Worm (Caenorhabditis elegans): Measurements from ENCODE around the gene paic-1.

paic-1 gene

DNA sequence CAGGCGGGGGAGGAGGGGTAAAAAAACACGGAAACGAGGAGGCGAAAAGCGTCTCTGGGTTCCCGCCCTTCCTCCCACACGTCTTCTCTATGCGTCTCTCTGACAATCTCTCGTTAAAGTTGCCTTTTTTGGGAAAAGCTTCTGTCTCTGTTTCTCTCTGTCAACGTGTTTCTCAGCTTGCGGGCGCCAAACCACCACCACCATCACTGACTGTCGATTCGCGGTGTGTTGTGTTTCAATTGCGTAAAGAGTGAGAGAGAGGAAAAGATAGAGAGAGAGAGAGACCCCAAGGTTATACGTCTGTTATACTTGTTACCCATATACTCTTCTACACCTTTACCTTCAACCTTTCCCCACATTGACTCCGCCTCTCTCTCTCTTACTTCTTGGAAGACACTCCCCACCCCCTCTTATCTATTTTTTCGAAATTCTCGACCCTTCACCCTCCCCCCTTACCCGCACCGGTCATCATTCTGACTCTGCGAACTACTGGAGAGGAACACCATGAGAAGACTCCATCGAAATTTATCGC lies 20.3 kb upstream of the paic-1 start, which contains the start of gene mlt-7:
Gene mlt-7, plus strand, starts transcription at position 482 of the 532 bp plus-strand sequence.
- TF ChIP-seq nhr-25 (tag; optimal IDR thresholded peaks at IDR 0.05) (peak; percentile 73), F13H6.1 (tag; optimal IDR thresholded peaks at IDR 0.05) (no peak), blmp-1 (tag; optimal IDR thresholded peaks at IDR 0.05; ENCODE audit: insufficient read depth) (peak; percentile 40)

ce11 chrII:4391072-4391471 lies 18.7 kb upstream of the paic-1 start:
- TF ChIP-seq lin-13 (GFP tag; optimal IDR thresholded peaks at IDR 0.05) (no peak), blmp-1 (tag; optimal IDR thresholded peaks at IDR 0.05; ENCODE audit: insufficient read depth) (peak; percentile 40)

DNA sequence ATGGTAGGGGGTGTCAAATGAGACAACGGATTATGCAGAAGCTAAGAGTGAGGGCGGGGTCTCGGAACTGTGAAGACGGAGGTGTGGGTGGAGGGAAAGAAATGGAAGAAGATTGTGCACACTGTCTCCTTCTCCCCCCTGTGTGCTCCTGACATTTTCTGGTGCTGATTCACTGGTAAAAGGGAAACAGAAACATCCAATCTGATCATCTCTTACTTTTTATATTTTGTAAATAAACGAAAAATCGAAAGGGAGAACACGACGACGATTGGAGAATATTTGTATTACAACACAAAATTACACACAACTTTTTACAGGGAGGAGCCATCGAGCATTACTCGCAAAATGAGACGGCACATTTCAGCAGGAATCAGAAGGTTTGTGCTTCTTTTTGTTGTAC lies 11.0 kb upstream of the paic-1 start, which contains the start of gene fkh-6:
Gene fkh-6, minus strand, starts transcription at position 101 of the 400 bp plus-strand sequence.
- TF ChIP-seq zag-1 (tag; optimal IDR thresholded peaks at IDR 0.05), result no peak

DNA sequence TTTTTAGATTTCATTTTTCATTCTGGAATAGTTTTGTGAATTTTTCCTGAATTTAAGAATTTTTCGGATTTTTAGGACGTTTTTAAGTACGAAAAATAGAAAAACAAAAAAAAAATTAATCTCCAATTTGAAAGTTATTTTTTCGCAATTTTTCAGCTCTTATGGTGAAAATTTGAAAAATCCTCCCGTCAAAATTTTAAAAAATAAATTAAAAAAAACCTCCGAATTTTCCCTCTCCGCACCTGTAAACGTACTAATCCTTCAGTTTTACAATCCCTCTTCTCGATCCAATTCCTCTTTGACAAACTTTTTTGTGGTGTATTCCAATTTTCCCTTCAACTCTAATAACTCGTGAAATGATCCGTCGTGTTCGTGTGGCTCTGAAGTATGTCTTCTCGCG lies 5.9 kb upstream of the paic-1 start, which contains the start of gene B0286.1:
Gene B0286.1, plus strand, starts transcription at position 301 of the 400 bp plus-strand sequence.
- TF ChIP-seq zag-1 (tag; optimal IDR thresholded peaks at IDR 0.05), result no peak
- TF ChIP-seq snpc-4 (tag; optimal IDR thresholded peaks at IDR 0.05), result no peak
- no peak for TF ChIP-seq ZK546.5 (tag; optimal IDR thresholded peaks at IDR 0.05)
- TF ChIP-seq ztf-11 (tag; optimal IDR thresholded peaks at IDR 0.05), result no peak
- no peak for TF ChIP-seq elt-1 (tag; optimal IDR thresholded peaks at IDR 0.05)
- no peak for TF ChIP-seq nhr-23 (tag; optimal IDR thresholded peaks at IDR 0.05)
- no peak for TF ChIP-seq mbf-1 (tag; optimal IDR thresholded peaks at IDR 0.05)
- no peak for TF ChIP-seq ztf-4 (tag; optimal IDR thresholded peaks at IDR 0.05)
- no peak for TF ChIP-seq dmd-4 (tag; optimal IDR thresholded peaks at IDR 0.05)

DNA sequence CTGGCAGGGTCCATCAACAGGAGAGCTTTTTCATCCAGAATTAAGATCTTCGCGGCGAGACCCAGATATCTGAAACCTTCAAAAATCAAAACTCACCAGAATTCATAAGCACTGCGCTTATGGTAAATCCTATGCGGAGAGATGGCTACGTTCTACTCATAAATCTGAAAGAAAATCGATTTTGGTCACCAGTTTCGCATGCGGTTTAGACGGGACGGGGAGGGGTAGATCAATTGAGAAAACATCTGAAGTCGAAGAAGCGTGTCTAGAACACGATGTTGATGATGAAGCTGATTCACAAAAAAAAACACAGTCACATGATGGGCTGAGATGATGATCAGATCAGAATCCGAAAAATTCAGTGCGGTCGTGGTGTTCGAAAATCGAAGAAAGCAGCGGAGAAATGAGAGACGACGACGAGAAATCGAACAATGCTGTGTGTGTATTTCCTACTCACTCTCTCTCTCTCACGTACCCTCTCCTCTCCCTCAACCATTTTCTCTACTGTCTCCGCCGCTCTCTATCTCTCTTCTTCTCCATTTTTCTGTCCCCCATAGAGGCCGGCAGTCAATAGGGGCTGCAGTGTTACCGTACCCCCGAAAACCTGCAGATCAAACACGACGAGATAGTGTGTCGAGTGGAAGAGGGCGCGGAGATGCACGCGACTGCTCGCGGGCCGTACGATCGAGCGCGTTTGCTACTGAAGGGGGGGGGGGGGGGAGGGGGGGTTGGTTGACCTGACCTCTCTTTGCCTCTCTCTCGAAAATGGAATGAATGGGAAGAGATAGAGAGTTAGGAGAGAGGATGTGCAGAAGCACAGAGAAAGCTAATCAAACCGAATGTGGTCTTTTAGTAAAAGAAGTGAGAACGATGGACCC lies 4.2 kb upstream of the paic-1 start, which contains the start of gene ntl-2:
Gene ntl-2, minus strand, starts transcription at position 171 of the 878 bp plus-strand sequence.
- TF ChIP-seq dmd-4 (tag; optimal IDR thresholded peaks at IDR 0.05) (no peak), sma-3 (GFP tag; optimal IDR thresholded peaks at IDR 0.05) (peak; percentile 92), Y55F3AM.14 (GFP tag; optimal IDR thresholded peaks at IDR 0.05) (peak; percentile 95), egl-27 (tag; optimal IDR thresholded peaks at IDR 0.05) (peak; percentile 89), nhr-12 (tag; optimal IDR thresholded peaks at IDR 0.05) (no peak), sma-9 (GFP tag; optimal IDR thresholded peaks at IDR 0.05) (peak; percentile 84), sma-9 (tag; optimal IDR thresholded peaks at IDR 0.05) (no peak), nhr-237 (tag; optimal IDR thresholded peaks at IDR 0.05) (peak; percentile 18), mdl-1 (tag; optimal IDR thresholded peaks at IDR 0.05) (peak; percentile 52 to 96), unc-62 (GFP tag; optimal IDR thresholded peaks at IDR 0.05) (no peak), elt-3 (tag; optimal IDR thresholded peaks at IDR 0.05) (no peak), blmp-1 (tag; optimal IDR thresholded peaks at IDR 0.05; ENCODE audit: insufficient read depth) (peak; percentile 66), ZK546.5 (tag; optimal IDR thresholded peaks at IDR 0.05) (peak; percentile 97), zag-1 (tag; optimal IDR thresholded peaks at IDR 0.05) (peak; percentile 94), nhr-25 (tag; optimal IDR thresholded peaks at IDR 0.05) (peak; percentile 96), ztf-4 (tag; optimal IDR thresholded peaks at IDR 0.05) (peak; percentile 94), aly-2 (tag; optimal IDR thresholded peaks at IDR 0.05) (no peak), alr-1 (tag; optimal IDR thresholded peaks at IDR 0.05) (no peak), sem-4 (tag; optimal IDR thresholded peaks at IDR 0.05) (peak; percentile 91), elt-1 (tag; optimal IDR thresholded peaks at IDR 0.05) (no peak), peb-1 (tag; optimal IDR thresholded peaks at IDR 0.05) (no peak), nhr-10 (tag; optimal IDR thresholded peaks at IDR 0.05) (no peak), mab-5 (tag; optimal IDR thresholded peaks at IDR 0.05) (peak; percentile 89), nhr-23 (tag; optimal IDR thresholded peaks at IDR 0.05) (peak; percentile 59), crh-2 (tag; optimal IDR thresholded peaks at IDR 0.05) (peak; percentile 86), lsy-2 (tag; optimal IDR thresholded peaks at IDR 0.05) (peak; percentile 98 to 99), R02D3.7 (tag; optimal IDR thresholded peaks at IDR 0.05) (peak; percentile 12), ceh-82 (tag; optimal IDR thresholded peaks at IDR 0.05) (peak; percentile 70), ceh-16 (tag; optimal IDR thresholded peaks at IDR 0.05) (peak; percentile 72), ztf-11 (tag; optimal IDR thresholded peaks at IDR 0.05) (no peak), nhr-6 (tag; optimal IDR thresholded peaks at IDR 0.05) (peak; percentile 85), ztf-1 (GFP tag; conservative IDR thresholded peaks at IDR 0.05) (no peak), ama-1 (optimal IDR thresholded peaks at IDR 0.05) (no peak), fos-1 (tag; optimal IDR thresholded peaks at IDR 0.05) (peak; percentile 77), mbf-1 (tag; optimal IDR thresholded peaks at IDR 0.05) (no peak), nhr-77 (tag; optimal IDR thresholded peaks at IDR 0.05) (no peak), nhr-11 (tag; optimal IDR thresholded peaks at IDR 0.05) (no peak), nhr-21 (tag; optimal IDR thresholded peaks at IDR 0.05) (peak; percentile 88), nhr-129 (tag; optimal IDR thresholded peaks at IDR 0.05) (peak; percentile 96)

Data from whole organism, L2 larva.